Fruit fly (Drosophila melanogaster) whole organism, embryonic: Measurements from ENCODE around the gene CG9782.

ENCODE experiments used
- BEAF-32 ChIP-seq: fragments of 200-800 bp; sonication (Bioruptor generic); optimal IDR thresholded peaks from 3 replicates; lab custom pipeline; 2017; ENCODE audit warnings: missing biosample characterization, missing genetic modification characterization, mild to moderate bottlenecking, moderate library complexity, missing genetic modification reagents
- CG11695 ChIP-seq: fragments of 200-800 bp; sonication (Bioruptor generic); IDR thresholded peaks from 3 replicates; pipeline ENCODE4 v1.3.6; 2022; ENCODE audit warnings: missing biosample characterization, missing genetic modification characterization
- CG12155 ChIP-seq: fragments of 200-800 bp; sonication (Bioruptor generic); optimal IDR thresholded peaks from 3 replicates; lab custom pipeline; 2016; ENCODE audit warnings: missing biosample characterization, missing genetic modification characterization
- CG13624 ChIP-seq: fragments of 200-800 bp; sonication (Bioruptor generic); optimal IDR thresholded peaks from 2 replicates; lab custom pipeline; 2016; ENCODE audit warnings: missing biosample characterization, missing genetic modification characterization
- CG13894 ChIP-seq: fragments of 200-800 bp; sonication (Bioruptor generic); optimal IDR thresholded peaks from 3 replicates; lab custom pipeline; 2018; ENCODE audit warnings: missing biosample characterization, mild to moderate bottlenecking, missing genetic modification characterization, moderate library complexity
- CG14014 ChIP-seq: fragments of 200-800 bp; sonication (Bioruptor generic); IDR thresholded peaks from 2 replicates; pipeline ENCODE4 v1.3.6; 2022; ENCODE audit warnings: missing biosample characterization, missing genetic modification characterization
- CG15269 ChIP-seq: fragments of 200-800 bp; sonication (Bioruptor generic); optimal IDR thresholded peaks from 2 replicates; lab custom pipeline; 2018; ENCODE audit warnings: missing biosample characterization, mild to moderate bottlenecking, missing genetic modification characterization, moderate library complexity
- CG17612 ChIP-seq: fragments of 200-800 bp; sonication (Bioruptor generic); IDR thresholded peaks from 2 replicates; pipeline ENCODE4 v1.3.6; 2022; ENCODE audit warnings: missing biosample characterization, missing genetic modification characterization
- CG17829 ChIP-seq: fragments of 200-800 bp; optimal IDR thresholded peaks from 2 replicates; lab custom pipeline; 2019; ENCODE audit warnings: missing biosample characterization, mild to moderate bottlenecking, missing genetic modification characterization, moderate library complexity
- CG18476 ChIP-seq: fragments of 200-800 bp; sonication (Bioruptor generic); optimal IDR thresholded peaks from 2 replicates; lab custom pipeline; 2016; ENCODE audit warnings: missing biosample characterization, mild to moderate bottlenecking, missing genetic modification characterization
- CG18599 ChIP-seq: fragments of 200-800 bp; sonication (Bioruptor generic); optimal IDR thresholded peaks from 3 replicates; lab custom pipeline; 2017; ENCODE audit warnings: missing biosample characterization, missing genetic modification characterization, mild to moderate bottlenecking, moderate library complexity, missing genetic modification reagents
- CG2129 ChIP-seq: fragments of 200-800 bp; sonication (Bioruptor generic); IDR thresholded peaks from 2 replicates; pipeline ENCODE4 v1.3.6; 2022; ENCODE audit warnings: missing biosample characterization, missing genetic modification characterization; ENCODE audit not compliant: partially characterized antibody
- CG2889 ChIP-seq: fragments of 200-800 bp; sonication (Bioruptor generic); IDR thresholded peaks from 3 replicates; pipeline ENCODE4 v1.3.6; 2022; ENCODE audit warnings: missing biosample characterization, missing genetic modification characterization
- CG32532 ChIP-seq: fragments of 200-800 bp; sonication (Bioruptor generic); IDR thresholded peaks from 2 replicates; pipeline ENCODE4 v1.3.6; 2022; ENCODE audit warnings: missing biosample characterization, missing genetic modification characterization
- CG3726 ChIP-seq: fragments of 200-800 bp; sonication (Bioruptor generic); IDR thresholded peaks from 3 replicates; pipeline ENCODE4, ENCODE4 v1.3.6; 2022; ENCODE audit warnings: missing biosample characterization, missing genetic modification characterization
- CG3995 ChIP-seq: fragments of 200-800 bp; sonication (Bioruptor generic); optimal IDR thresholded peaks from 3 replicates; lab custom pipeline; 2016; ENCODE audit warnings: missing biosample characterization, missing genetic modification characterization
- CG6254 ChIP-seq: fragments of 200-800 bp; sonication (Bioruptor generic); optimal IDR thresholded peaks from 3 replicates; lab custom pipeline; 2017; ENCODE audit warnings: mild to moderate bottlenecking, missing biosample characterization, missing genetic modification reagents, missing genetic modification characterization
- CG8388 ChIP-seq: fragments of 200-800 bp; sonication (Bioruptor generic); optimal IDR thresholded peaks from 2 replicates; lab custom pipeline; 2019; ENCODE audit warnings: missing biosample characterization, mild to moderate bottlenecking, missing genetic modification characterization, moderate library complexity
- Dbx ChIP-seq: fragments of 200-800 bp; sonication (Bioruptor generic); IDR thresholded peaks from 3 replicates; pipeline ENCODE4 v1.3.6; 2022; ENCODE audit warnings: missing biosample characterization, missing genetic modification characterization
- Dip2 ChIP-seq: fragments of 200-800 bp; sonication (Bioruptor generic); IDR thresholded peaks from 2 replicates; pipeline ENCODE4 v1.3.6; 2022; ENCODE audit warnings: missing biosample characterization, missing genetic modification characterization
- Dp ChIP-seq: fragments of 200-800 bp; sonication (Bioruptor generic); optimal IDR thresholded peaks from 2 replicates; lab custom pipeline; 2018; ENCODE audit warnings: missing biosample characterization, mild to moderate bottlenecking, missing genetic modification characterization, moderate library complexity
- Dref ChIP-seq: fragments of 200-800 bp; sonication (Bioruptor generic); IDR thresholded peaks from 2 replicates; pipeline ENCODE4 v1.3.6; 2022; ENCODE audit warnings: missing biosample characterization, missing genetic modification characterization
- Fer2 ChIP-seq: fragments of 200-800 bp; sonication (Bioruptor generic); optimal IDR thresholded peaks from 2 replicates; lab custom pipeline; 2018; ENCODE audit warnings: missing biosample characterization, mild to moderate bottlenecking, missing genetic modification characterization, moderate library complexity
- Hr51 ChIP-seq, 2 experiments: fragments of 200-800 bp; sonication (Bioruptor generic); optimal IDR thresholded peaks; 2 replicates in 1 of 2; 3 replicates in 1 of 2; lab custom pipeline; 2016 to 2018; ENCODE audit warnings: missing biosample characterization in 2 of 2, missing genetic modification characterization in 2 of 2, mild to moderate bottlenecking in 1 of 2, moderate library complexity in 1 of 2
- MBD-R2 ChIP-seq: fragments of 200-800 bp; sonication (Bioruptor generic); IDR thresholded peaks from 2 replicates; pipeline ENCODE4 v1.3.6; 2022; ENCODE audit warnings: missing biosample characterization, missing genetic modification characterization
- MESR4 ChIP-seq: fragments of 200-800 bp; sonication (Bioruptor generic); optimal IDR thresholded peaks from 2 replicates; lab custom pipeline; 2018; ENCODE audit warnings: missing biosample characterization, mild to moderate bottlenecking, missing genetic modification characterization, moderate library complexity
- Mad ChIP-seq: fragments of 200-800 bp; sonication (Bioruptor generic); optimal IDR thresholded peaks from 2 replicates; lab custom pipeline; 2016; ENCODE audit warnings: missing biosample characterization, missing genetic modification characterization
- Sry-δ ChIP-seq: fragments of 200-800 bp; sonication (Bioruptor generic); optimal IDR thresholded peaks from 2 replicates; lab custom pipeline; 2016; ENCODE audit warnings: missing biosample characterization, missing genetic modification characterization
- TFAM ChIP-seq: fragments of 200-800 bp; sonication (Bioruptor generic); optimal IDR thresholded peaks from 2 replicates; lab custom pipeline; 2017; ENCODE audit warnings: missing biosample characterization, missing genetic modification characterization, inconsistent platforms
- ac ChIP-seq: fragments of 200-800 bp; sonication (Bioruptor generic); optimal IDR thresholded peaks from 3 replicates; lab custom pipeline; 2017; ENCODE audit warnings: missing biosample characterization, mild to moderate bottlenecking, missing genetic modification characterization
- amos ChIP-seq: fragments of 200-800 bp; sonication (Bioruptor generic); IDR thresholded peaks from 2 replicates; pipeline ENCODE4 v1.3.6; 2022; ENCODE audit warnings: missing biosample characterization, missing genetic modification characterization; ENCODE audit not compliant: partially characterized antibody
- bowl ChIP-seq: fragments of 200-800 bp; sonication (Bioruptor generic); IDR thresholded peaks from 2 replicates; pipeline ENCODE4 v1.3.6; 2022; ENCODE audit warnings: missing biosample characterization, missing genetic modification characterization
- chm ChIP-seq: fragments of 200-800 bp; sonication (Bioruptor generic); IDR thresholded peaks from 2 replicates; pipeline ENCODE4 v1.3.6; 2022; ENCODE audit warnings: missing biosample characterization, missing genetic modification characterization
- crc ChIP-seq: fragments of 200-800 bp; sonication (Bioruptor generic); optimal IDR thresholded peaks from 2 replicates; lab custom pipeline; 2016; ENCODE audit warnings: missing biosample characterization, missing genetic modification characterization
- dmrt99B ChIP-seq: fragments of 200-800 bp; sonication (Bioruptor generic); optimal IDR thresholded peaks from 2 replicates; lab custom pipeline; 2018; ENCODE audit warnings: missing biosample characterization, mild to moderate bottlenecking, missing genetic modification characterization, moderate library complexity
- fu2 ChIP-seq: fragments of 200-800 bp; sonication (Bioruptor generic); optimal IDR thresholded peaks from 2 replicates; lab custom pipeline; 2016; ENCODE audit warnings: missing biosample characterization, missing genetic modification characterization
- gcm2 ChIP-seq: fragments of 200-800 bp; sonication (Bioruptor generic); optimal IDR thresholded peaks from 2 replicates; lab custom pipeline; 2016; ENCODE audit warnings: missing biosample characterization, missing genetic modification characterization
- gfzf ChIP-seq: fragments of 200-800 bp; sonication (Bioruptor generic); optimal IDR thresholded peaks from 2 replicates; lab custom pipeline; 2016; ENCODE audit warnings: missing biosample characterization, mild to moderate bottlenecking, missing genetic modification characterization, moderate library complexity
- kay ChIP-seq: fragments of 200-800 bp; sonication (Bioruptor generic); optimal IDR thresholded peaks from 2 replicates; lab custom pipeline; 2016; ENCODE audit warnings: missing biosample characterization, missing genetic modification characterization
- lbe ChIP-seq: fragments of 200-800 bp; sonication (Bioruptor generic); optimal IDR thresholded peaks from 2 replicates; lab custom pipeline; 2016; ENCODE audit warnings: missing biosample characterization, mild to moderate bottlenecking, missing genetic modification characterization
- odd ChIP-seq: fragments of 200-800 bp; sonication (Bioruptor generic); optimal IDR thresholded peaks from 2 replicates; lab custom pipeline; 2017; ENCODE audit warnings: missing biosample characterization, mild to moderate bottlenecking, missing genetic modification characterization
- onecut ChIP-seq: fragments of 200-800 bp; sonication (Bioruptor generic); IDR thresholded peaks from 2 replicates; pipeline ENCODE4 v1.3.6; 2022; ENCODE audit warnings: missing biosample characterization, missing genetic modification characterization
- otp ChIP-seq: fragments of 200-800 bp; sonication (Bioruptor generic); IDR thresholded peaks from 3 replicates; pipeline ENCODE4, ENCODE4 v1.3.6; 2022; ENCODE audit warnings: missing biosample characterization, missing genetic modification characterization
- pfk ChIP-seq: fragments of 200-800 bp; sonication (Bioruptor generic); optimal IDR thresholded peaks from 2 replicates; lab custom pipeline; 2018; ENCODE audit warnings: missing biosample characterization, mild to moderate bottlenecking, missing genetic modification characterization, moderate library complexity
- pnt ChIP-seq: fragments of 200-800 bp; sonication (Bioruptor generic); optimal IDR thresholded peaks from 3 replicates; lab custom pipeline; 2016; ENCODE audit warnings: missing biosample characterization, missing genetic modification characterization
- pzg ChIP-seq: fragments of 200-800 bp; sonication (Bioruptor generic); optimal IDR thresholded peaks from 3 replicates; lab custom pipeline; 2018; ENCODE audit warnings: missing biosample characterization, mild to moderate bottlenecking, missing genetic modification characterization, moderate library complexity
- sima ChIP-seq: fragments of 200-800 bp; sonication (Bioruptor generic); optimal IDR thresholded peaks from 2 replicates; lab custom pipeline; 2016; ENCODE audit warnings: missing biosample characterization, missing genetic modification characterization
- twi ChIP-seq: fragments of 200-800 bp; optimal IDR thresholded peaks from 2 replicates; lab custom pipeline; 2019; ENCODE audit warnings: missing biosample characterization, mild to moderate bottlenecking, missing genetic modification characterization, moderate library complexity

CG9782 gene

DNA sequence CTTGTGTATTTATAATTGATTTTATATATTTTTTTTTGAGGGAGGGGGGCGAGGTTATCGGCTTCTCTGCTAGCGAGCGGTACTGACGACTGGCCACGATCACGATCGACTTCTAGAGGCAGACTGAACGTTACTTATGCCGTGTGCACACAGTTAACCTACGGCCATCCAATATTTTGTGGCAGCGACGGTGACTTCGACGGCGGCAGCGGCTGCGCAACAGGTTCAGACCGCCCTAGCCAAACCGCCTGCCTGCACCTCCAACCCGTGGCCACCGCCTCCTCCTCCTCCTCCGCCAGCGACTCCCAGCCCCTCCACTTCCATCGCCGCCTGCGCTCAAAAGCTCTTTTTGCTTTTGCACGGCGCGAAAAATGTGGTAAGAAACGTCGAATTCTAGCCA lies at the start of gene CG9782 (continued):
- TF ChIP-seq Mad (no peak), gfzf (GFP tag; lab: Kevin White, UChicago) (no peak), CG18599 (GFP tag; lab: Kevin White, UChicago) (no peak), CG11695 (GFP tag; lab: Robert Waterston, UW) (no peak), CG32532 (GFP tag; lab: Robert Waterston, UW) (peak; percentile 29; the same call in 1 of the 2 replicates)

DNA sequence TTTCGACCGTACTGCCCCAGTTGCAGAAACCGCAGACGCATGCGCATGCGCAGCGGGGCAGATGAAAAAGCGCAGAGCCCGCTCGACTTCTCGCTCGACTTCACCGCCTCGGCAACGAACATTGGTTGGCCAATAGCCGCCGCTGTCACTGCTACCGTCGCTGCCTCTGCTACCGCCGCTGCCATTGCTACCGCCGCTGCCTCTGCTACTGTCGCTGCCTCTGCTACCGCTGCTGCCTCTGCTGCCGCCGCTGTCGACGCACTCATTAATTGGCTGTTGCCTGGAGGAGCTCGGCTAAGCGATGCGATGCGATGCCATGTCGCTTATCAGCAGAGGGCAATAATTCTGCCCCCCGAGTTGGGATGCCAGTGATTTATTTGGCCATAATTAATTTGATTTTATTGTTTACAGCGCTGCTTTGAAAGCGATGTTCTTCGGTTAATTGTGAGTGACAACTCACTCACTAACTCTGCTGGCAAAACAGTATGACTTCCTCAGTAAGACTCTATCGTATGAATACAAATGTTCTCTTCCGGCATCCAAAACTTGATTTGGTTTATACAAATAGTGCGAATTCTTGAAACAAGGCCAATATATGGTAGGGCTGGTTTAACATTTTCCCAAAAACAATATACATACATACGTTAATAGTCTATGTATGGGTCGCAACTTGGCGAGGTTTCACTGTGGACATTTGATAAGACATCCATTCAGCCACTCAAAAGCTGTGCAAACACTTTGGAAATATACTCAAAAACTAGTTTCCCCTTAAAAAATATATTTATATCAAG lies 49.5 kb upstream of the CG9782 start:
- TF ChIP-seq MESR4 (GFP tag; lab: Kevin White, UChicago) (no peak), Fer2 (tag; lab: Kevin White, UChicago) (no peak), TFAM (GFP tag; lab: Kevin White, UChicago) (no peak), CG17829 (no peak), bowl (GFP tag; lab: Robert Waterston, UW) (no peak), CG6254 (GFP tag; lab: Kevin White, UChicago) (no peak), pfk (GFP tag; lab: Kevin White, UChicago) (no peak), CG17612 (GFP tag; lab: Robert Waterston, UW) (no peak), CG18476 (no peak), Dbx (GFP tag; lab: Robert Waterston, UW) (no peak), gcm2 (GFP tag; lab: Kevin White, UChicago) (no peak), fu2 (no peak), CG12155 (GFP tag; lab: Kevin White, UChicago) (no peak), Dip2 (no peak), kay (GFP tag; lab: Kevin White, UChicago) (no peak), Dref (no peak), CG2889 (GFP tag; lab: Robert Waterston, UW) (0 out of 3 replicates have a peak, but pooled peaks have one; percentile 36), CG8388 (GFP tag; lab: Kevin White, UChicago) (no peak), crc (no peak), Hr51 (GFP tag; optimal IDR thresholded peaks at IDR 0.05; lab: Kevin White, UChicago) (peak in 1 of 2 experiments; percentile 49), twi (tag; lab: Kevin White, UChicago) (no peak), CG15269 (tag; lab: Kevin White, UChicago) (peak; percentile 55), sima (GFP tag; lab: Kevin White, UChicago) (no peak), BEAF-32 (GFP tag; lab: Kevin White, UChicago) (no peak), ac (GFP tag; lab: Kevin White, UChicago) (no peak), amos (no peak), CG14014 (no peak), CG13894 (no peak), otp (GFP tag; lab: Robert Waterston, UW) (no peak), chm (GFP tag; lab: Robert Waterston, UW) (no peak), MBD-R2 (GFP tag; lab: Robert Waterston, UW) (no peak), CG13624 (GFP tag; lab: Kevin White, UChicago) (no peak), CG32532 (GFP tag; lab: Robert Waterston, UW) (peak; percentile 37; the same call in 1 of the 2 replicates), odd (GFP tag; lab: Kevin White, UChicago) (no peak), pnt (GFP tag; lab: Kevin White, UChicago) (no peak), pzg (GFP tag; lab: Kevin White, UChicago) (no peak), lbe (GFP tag; lab: Kevin White, UChicago) (no peak), onecut (GFP tag; lab: Robert Waterston, UW) (no peak), dmrt99B (tag; lab: Kevin White, UChicago) (peak; percentile 30), CG3726 (GFP tag; lab: Robert Waterston, UW) (no peak), CG3995 (no peak), Sry-δ (GFP tag; lab: Kevin White, UChicago) (no peak), CG2129 (no peak), Dp (no peak)
